Worm (Caenorhabditis elegans) whole organism, midembryonic: ENCODE results near the gene str-102.

Experiments
- T22C8.4 ChIP-seq: fragments of 200-800 bp; sonication (Bioruptor generic); IDR thresholded peaks from 2 replicates; pipeline ENCODE4 v1.3.6; 2022; ENCODE audit warnings: missing genetic modification characterization, missing compliant biosample characterization
- cog-1 ChIP-seq: sonication (generic microtip); optimal IDR thresholded peaks from 2 replicates; lab custom pipeline; 2016; ENCODE audit warnings: missing genetic modification characterization, missing compliant biosample characterization
- flt-1 ChIP-seq: fragments of 200-800 bp; sonication (Bioruptor generic); IDR thresholded peaks from 2 replicates; pipeline ENCODE4 v1.3.6; 2022; ENCODE audit warnings: missing genetic modification characterization, missing compliant biosample characterization
- klf-2 ChIP-seq: fragments of 200-800 bp; sonication (Bioruptor generic); conservative IDR thresholded peaks from 2 replicates; pipeline ENCODE4 v1.3.6; 2022; ENCODE audit warnings: missing genetic modification reagents, missing genetic modification characterization, missing compliant biosample characterization
- med-1 ChIP-seq: sonication (generic microtip); optimal IDR thresholded peaks from 2 replicates; lab custom pipeline; 2017; ENCODE audit warnings: missing genetic modification characterization, mild to moderate bottlenecking, missing compliant biosample characterization, antibody characterized with exemption, missing genetic modification reagents; ENCODE audit not compliant: insufficient read depth
- ref-1 ChIP-seq: fragments of 200-800 bp; sonication (Bioruptor generic); conservative IDR thresholded peaks from 2 replicates; pipeline ENCODE4 v1.3.6; 2022; ENCODE audit warnings: missing genetic modification reagents, missing genetic modification characterization, missing compliant biosample characterization
- tab-1 ChIP-seq: fragments of 200-800 bp; sonication (Bioruptor generic); IDR thresholded peaks from 2 replicates; pipeline ENCODE4 v1.3.6; 2022; ENCODE audit warnings: missing genetic modification characterization, missing compliant biosample characterization
- ztf-23 ChIP-seq: fragments of 200-800 bp; sonication (Bioruptor generic); IDR thresholded peaks from 2 replicates; pipeline ENCODE4 v1.3.6; 2022; ENCODE audit warnings: missing genetic modification reagents, missing genetic modification characterization, missing compliant biosample characterization
- ztf-29 ChIP-seq: fragments of 200-800 bp; sonication (Bioruptor generic); IDR thresholded peaks from 2 replicates; pipeline ENCODE4 v1.3.6; 2022; ENCODE audit warnings: missing genetic modification reagents, missing genetic modification characterization, missing compliant biosample characterization

str-102 gene

DNA sequence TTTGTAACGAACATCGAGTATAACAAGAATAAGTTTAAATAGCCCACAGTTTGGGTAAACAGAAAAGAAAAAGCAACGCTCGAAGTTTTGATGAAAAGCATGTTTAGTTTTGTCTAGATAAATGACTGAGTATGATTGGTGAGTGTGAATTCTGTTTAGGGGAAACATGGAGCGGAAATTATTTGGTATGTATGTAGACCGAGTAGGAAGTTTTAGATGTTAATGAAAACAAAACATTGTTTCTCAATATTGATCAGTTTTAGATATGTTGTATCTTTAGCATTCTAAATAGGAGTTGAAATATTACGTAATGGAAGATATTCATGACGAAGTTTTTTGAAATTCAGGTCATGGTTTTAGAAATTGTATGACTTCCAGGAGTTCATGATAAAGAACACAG, 27.8 kb downstream of the str-102 start, which contains the start of gene srbc-63:
srbc-63 (minus strand) TSS at position 101 of the 400 bp plus-strand sequence.
- TF ChIP-seq ztf-23, result no peak
- TF ChIP-seq T22C8.4 (GFP tag; lab: Robert Waterston, UW), result no peak
- no peak for TF ChIP-seq cog-1 (tag; lab: Kevin White, UChicago)
- TF ChIP-seq flt-1 (GFP tag; lab: Robert Waterston, UW), result no peak
- no peak for TF ChIP-seq ref-1 (GFP tag; lab: Robert Waterston, UW)
- no peak for TF ChIP-seq med-1 (GFP tag; lab: Kevin White, UChicago)
- TF ChIP-seq ztf-29, result no peak
- TF ChIP-seq klf-2 (GFP tag; lab: Robert Waterston, UW), result no peak
- no peak for TF ChIP-seq tab-1 (GFP tag; lab: Robert Waterston, UW)

- no peak for TF ChIP-seq T22C8.4 (GFP tag; lab: Robert Waterston, UW)
- TF ChIP-seq tab-1 (GFP tag; lab: Robert Waterston, UW), result no peak
- no peak for TF ChIP-seq klf-2 (GFP tag; lab: Robert Waterston, UW)
Measured at ce11 chrV:15413847-15414246, 29.0 kb downstream of the str-102 start, which contains the start of gene srh-264. TSS of gene srh-264 (plus strand) at chrV:15414147.

ce11 chrV:15415951-15416350, 31.1 kb downstream of the str-102 start, which contains the start of gene srh-265:
TSS of gene srh-265 (plus strand) at chrV:15416251.
- no peak for TF ChIP-seq klf-2 (GFP tag; lab: Robert Waterston, UW)
- no peak for TF ChIP-seq ztf-23
- no peak for TF ChIP-seq med-1 (GFP tag; lab: Kevin White, UChicago)
- no peak for TF ChIP-seq ztf-29
- no peak for TF ChIP-seq ref-1 (GFP tag; lab: Robert Waterston, UW)
- TF ChIP-seq flt-1 (GFP tag; lab: Robert Waterston, UW), result no peak
- TF ChIP-seq cog-1 (tag; lab: Kevin White, UChicago), result no peak
- TF ChIP-seq tab-1 (GFP tag; lab: Robert Waterston, UW), result no peak
- TF ChIP-seq T22C8.4 (GFP tag; lab: Robert Waterston, UW), result no peak

DNA sequence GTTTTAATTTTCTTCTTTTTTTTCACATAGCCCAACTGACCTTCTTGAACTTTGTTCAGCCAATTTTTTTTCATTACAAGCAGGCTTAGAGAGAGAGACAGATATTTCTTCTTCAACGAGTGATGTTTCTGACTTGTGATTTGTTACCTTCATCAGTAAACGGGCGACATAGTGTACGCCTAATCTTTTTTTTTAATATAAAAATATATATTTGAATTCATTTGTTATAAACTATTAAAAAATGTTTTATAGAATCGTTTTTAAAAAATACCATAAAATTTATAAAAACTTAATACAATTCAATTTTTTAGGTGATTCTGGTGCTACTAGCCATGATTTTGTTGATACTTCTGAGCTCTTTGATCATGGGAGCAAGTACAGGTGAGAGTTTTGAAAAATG, 33.0 kb downstream of the str-102 start, which contains the start of gene T06E6.10:
T06E6.10 (plus strand) TSS at position 301 of the 400 bp plus-strand sequence.
- TF ChIP-seq med-1 (GFP tag; lab: Kevin White, UChicago), result no peak
- no peak for TF ChIP-seq ztf-23
- no peak for TF ChIP-seq flt-1 (GFP tag; lab: Robert Waterston, UW)
- TF ChIP-seq tab-1 (GFP tag; lab: Robert Waterston, UW), result no peak
- TF ChIP-seq T22C8.4 (GFP tag; lab: Robert Waterston, UW), result no peak
- TF ChIP-seq cog-1 (tag; lab: Kevin White, UChicago), result no peak
- no peak for TF ChIP-seq ref-1 (GFP tag; lab: Robert Waterston, UW)
- TF ChIP-seq ztf-29, result no peak
- no peak for TF ChIP-seq klf-2 (GFP tag; lab: Robert Waterston, UW)

ce11 chrV:15423601-15424000, 38.8 kb downstream of the str-102 start, which contains the start of gene fbxa-104:
TSS of gene fbxa-104 (minus strand) at chrV:15423683.
- TF ChIP-seq ztf-23, result no peak
- TF ChIP-seq klf-2 (GFP tag; lab: Robert Waterston, UW), result no peak
- no peak for TF ChIP-seq ztf-29
- no peak for TF ChIP-seq tab-1 (GFP tag; lab: Robert Waterston, UW)
- TF ChIP-seq med-1 (GFP tag; lab: Kevin White, UChicago), result no peak

DNA sequence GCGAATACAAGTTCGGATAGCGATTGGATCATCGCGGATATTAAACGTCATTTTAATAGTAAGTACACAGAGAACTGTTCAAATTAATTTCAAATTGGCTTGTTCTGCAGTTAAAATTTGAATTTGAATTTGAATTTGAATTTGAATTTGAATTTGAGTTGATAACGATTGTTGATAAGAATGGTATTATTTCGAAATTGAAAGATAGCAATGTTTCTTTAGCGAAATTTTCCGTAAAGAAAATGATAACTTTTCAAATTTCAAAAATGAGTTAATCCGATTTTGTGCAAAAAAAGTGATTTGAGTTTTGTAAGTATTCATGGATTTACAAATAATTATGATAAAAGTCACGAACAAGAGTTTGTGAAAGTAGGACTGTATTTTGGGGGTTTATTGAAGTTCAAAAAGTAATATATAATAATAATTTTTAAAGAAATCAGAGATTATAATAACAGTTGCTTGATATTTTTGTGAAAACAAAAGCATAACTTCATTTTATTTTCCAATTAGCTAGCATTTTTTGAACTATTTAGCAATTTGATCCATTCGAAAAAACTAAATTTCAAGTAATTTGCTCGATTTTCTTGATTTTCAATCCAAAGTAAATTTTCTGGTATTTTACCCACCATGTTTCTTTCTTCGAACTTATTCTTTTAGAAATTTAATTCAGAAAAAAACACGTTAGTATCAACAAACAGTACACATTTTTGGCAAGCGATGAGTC, 40.7 kb downstream of the str-102 start, which contains the start of gene Y36E3A.2:
Y36E3A.2 (plus strand) TSS at position 674 of the 724 bp plus-strand sequence.
- TF ChIP-seq flt-1 (GFP tag; lab: Robert Waterston, UW) (no peak), klf-2 (GFP tag; lab: Robert Waterston, UW) (no peak), cog-1 (tag; lab: Kevin White, UChicago) (no peak)

- TF ChIP-seq T22C8.4 (GFP tag; lab: Robert Waterston, UW) (no peak), cog-1 (tag; lab: Kevin White, UChicago) (no peak), flt-1 (GFP tag; lab: Robert Waterston, UW) (no peak), ztf-23 (no peak), med-1 (GFP tag; lab: Kevin White, UChicago) (no peak), klf-2 (GFP tag; lab: Robert Waterston, UW) (no peak), ref-1 (GFP tag; lab: Robert Waterston, UW) (no peak), tab-1 (GFP tag; lab: Robert Waterston, UW) (no peak), ztf-29 (no peak)
Measured at ce11 chrV:15426944-15427343, 42.1 kb downstream of the str-102 start, which contains the start of gene fbxa-209. TSS of gene fbxa-209 (minus strand) at chrV:15427044.

ce11 chrV:15431322-15432052, 46.7 kb downstream of the str-102 start:
- TF ChIP-seq ztf-29 (no peak), klf-2 (GFP tag; lab: Robert Waterston, UW) (no peak), T22C8.4 (GFP tag; lab: Robert Waterston, UW) (no peak), ztf-23 (no peak), tab-1 (GFP tag; lab: Robert Waterston, UW) (no peak), med-1 (GFP tag; lab: Kevin White, UChicago) (no peak), flt-1 (GFP tag; lab: Robert Waterston, UW) (no peak), ref-1 (GFP tag; lab: Robert Waterston, UW) (no peak), cog-1 (tag; lab: Kevin White, UChicago) (no peak)

- no peak for TF ChIP-seq klf-2 (GFP tag; lab: Robert Waterston, UW)
- TF ChIP-seq ztf-23, result no peak
- no peak for TF ChIP-seq ztf-29
- TF ChIP-seq tab-1 (GFP tag; lab: Robert Waterston, UW), result no peak
- TF ChIP-seq flt-1 (GFP tag; lab: Robert Waterston, UW), result no peak
- no peak for TF ChIP-seq ref-1 (GFP tag; lab: Robert Waterston, UW)
- no peak for TF ChIP-seq cog-1 (tag; lab: Kevin White, UChicago)
- TF ChIP-seq T22C8.4 (GFP tag; lab: Robert Waterston, UW), result no peak
- no peak for TF ChIP-seq med-1 (GFP tag; lab: Kevin White, UChicago)
Measured at ce11 chrV:15432457-15432856, 47.6 kb downstream of the str-102 start, which contains the start of gene T26H5.8. TSS of gene T26H5.8 (minus strand) at chrV:15432726.
